Worm (Caenorhabditis elegans) whole organism, L2 larva: Measurements from ENCODE around the gene npr-3.

Experiments
- R02D3.7 ChIP-seq: fragments of 150-350 bp; optimal IDR thresholded peaks from 2 replicates; lab custom pipeline; 2014; ENCODE audit warnings: missing biosample characterization, missing genetic modification characterization
- ceh-82 ChIP-seq: fragments of 150-350 bp; optimal IDR thresholded peaks from 2 replicates; lab custom pipeline; 2014; ENCODE audit warnings: missing biosample characterization, missing genetic modification characterization
- elt-1 ChIP-seq: fragments of 150-350 bp; optimal IDR thresholded peaks from 2 replicates; lab custom pipeline; 2014; ENCODE audit warnings: missing biosample characterization, missing genetic modification characterization
- lin-11 ChIP-seq: fragments of 150-350 bp; sonication (generic microtip); optimal IDR thresholded peaks from 2 replicates; lab custom pipeline; 2014; ENCODE audit warnings: missing biosample characterization, missing genetic modification characterization, inconsistent platforms, mixed read lengths
- lin-13 ChIP-seq: fragments of 150-350 bp; optimal IDR thresholded peaks from 2 replicates; lab custom pipeline; 2014; ENCODE audit warnings: missing biosample characterization, missing genetic modification reagents, missing genetic modification characterization
- mab-5 ChIP-seq: fragments of 150-350 bp; optimal IDR thresholded peaks from 2 replicates; lab custom pipeline; 2014; ENCODE audit warnings: missing biosample characterization, missing genetic modification characterization
- mdl-1 ChIP-seq, 2 experiments: fragments of 150-350 bp in 1 of 2; sonication (generic microtip) in 1 of 2; optimal IDR thresholded peaks; 2 replicates each; lab custom pipeline; 2017; ENCODE audit warnings: missing biosample characterization in 2 of 2, missing genetic modification characterization in 2 of 2
- nhr-11 ChIP-seq: fragments of 150-350 bp; optimal IDR thresholded peaks from 2 replicates; lab custom pipeline; 2014; ENCODE audit warnings: missing biosample characterization, missing genetic modification characterization
- nhr-12 ChIP-seq: fragments of 150-350 bp; optimal IDR thresholded peaks from 2 replicates; lab custom pipeline; 2014; ENCODE audit warnings: missing biosample characterization, missing genetic modification characterization
- nhr-6 ChIP-seq: fragments of 150-350 bp; optimal IDR thresholded peaks from 2 replicates; lab custom pipeline; 2014; ENCODE audit warnings: missing biosample characterization, missing genetic modification characterization
- skn-1 ChIP-seq: sonication (generic microtip); optimal IDR thresholded peaks from 2 replicates; lab custom pipeline; 2017; ENCODE audit warnings: missing biosample characterization, missing genetic modification characterization
- unc-62 ChIP-seq: fragments of 150-350 bp; optimal IDR thresholded peaks from 2 replicates; lab custom pipeline; 2014; ENCODE audit warnings: missing biosample characterization, missing genetic modification reagents, missing genetic modification characterization
- ztf-11 ChIP-seq: sonication (generic microtip); optimal IDR thresholded peaks from 2 replicates; lab custom pipeline; 2017; ENCODE audit warnings: missing biosample characterization, missing genetic modification characterization

ce11 chrIV:11503654-11504053, 43.9 kb downstream of the npr-3 start:
- TF ChIP-seq nhr-11, result no peak
- TF ChIP-seq skn-1 (tag; lab: Kevin White, UChicago), result no peak
- no peak for TF ChIP-seq ztf-11 (tag; lab: Kevin White, UChicago)
- TF ChIP-seq ceh-82 (tag; lab: Kevin White, UChicago), result no peak
- no peak for TF ChIP-seq unc-62 (GFP tag; lab: Kevin White, UChicago)
- no peak for TF ChIP-seq R02D3.7
- TF ChIP-seq mdl-1 (tag; optimal IDR thresholded peaks at IDR 0.05; lab: Kevin White, UChicago), result no peak
- no peak for TF ChIP-seq mab-5 (tag; lab: Kevin White, UChicago)
- TF ChIP-seq nhr-6 (tag; lab: Kevin White, UChicago), result no peak
- TF ChIP-seq nhr-12, result no peak
- no peak for TF ChIP-seq lin-13 (GFP tag; lab: Kevin White, UChicago)
- TF ChIP-seq elt-1, result no peak
- TF ChIP-seq lin-11 (tag; lab: Kevin White, UChicago), result no peak
